Fruit fly (Drosophila melanogaster) whole organism, prepupa: ENCODE data around the gene TrpRS.

ENCODE experiments used
- CG10669 ChIP-seq: fragments of 200-800 bp; sonication (Bioruptor generic); optimal IDR thresholded peaks from 3 replicates; lab custom pipeline; 2018; ENCODE audit warnings: missing biosample characterization, mild to moderate bottlenecking, missing genetic modification characterization, moderate library complexity
- CG11294 ChIP-seq: fragments of 200-800 bp; sonication (Bioruptor generic); IDR thresholded peaks from 2 replicates; pipeline ENCODE4 v1.3.6; 2022; ENCODE audit warnings: missing biosample characterization, missing genetic modification characterization
- CG11762 ChIP-seq: fragments of 200-800 bp; sonication (Bioruptor generic); optimal IDR thresholded peaks from 3 replicates; lab custom pipeline; 2016; ENCODE audit warnings: missing biosample characterization, missing genetic modification characterization; ENCODE audit not compliant: insufficient read depth
- CG11902 ChIP-seq: fragments of 200-800 bp; sonication (Bioruptor generic); optimal IDR thresholded peaks from 3 replicates; lab custom pipeline; 2016; ENCODE audit warnings: missing biosample characterization, missing genetic modification characterization
- CG1621 ChIP-seq: fragments of 200-800 bp; sonication (Bioruptor generic); optimal IDR thresholded peaks from 3 replicates; lab custom pipeline; 2018; ENCODE audit warnings: missing biosample characterization, mild to moderate bottlenecking, missing genetic modification characterization
- CG16779 ChIP-seq: fragments of 200-800 bp; sonication (Bioruptor generic); optimal IDR thresholded peaks from 3 replicates; lab custom pipeline; 2017; ENCODE audit warnings: missing biosample characterization, mild to moderate bottlenecking, missing genetic modification characterization
- CG31627 ChIP-seq: fragments of 200-800 bp; sonication (Bioruptor generic); optimal IDR thresholded peaks from 3 replicates; lab custom pipeline; 2016; ENCODE audit warnings: missing biosample characterization, missing genetic modification characterization
- CG4318 ChIP-seq: fragments of 200-800 bp; sonication (Bioruptor generic); optimal IDR thresholded peaks from 3 replicates; lab custom pipeline; 2017; ENCODE audit warnings: missing biosample characterization, mild to moderate bottlenecking, missing genetic modification characterization
- CG6163 ChIP-seq: fragments of 200-800 bp; sonication (Bioruptor generic); IDR thresholded peaks from 3 replicates; pipeline ENCODE4 v1.3.6; 2022; ENCODE audit warnings: missing biosample characterization, missing genetic modification characterization
- CG6276 ChIP-seq: fragments of 200-800 bp; sonication (Bioruptor generic); optimal IDR thresholded peaks from 2 replicates; lab custom pipeline; 2017; ENCODE audit warnings: missing biosample characterization, mild to moderate bottlenecking, missing genetic modification characterization
- CG6792 ChIP-seq: fragments of 200-800 bp; sonication (Bioruptor generic); optimal IDR thresholded peaks from 3 replicates; lab custom pipeline; 2016; ENCODE audit warnings: missing biosample characterization, missing genetic modification characterization
- CG8119 ChIP-seq: fragments of 200-800 bp; sonication (Bioruptor generic); IDR thresholded peaks from 3 replicates; pipeline ENCODE4 v1.3.6; 2022; ENCODE audit warnings: missing biosample characterization, missing genetic modification characterization
- CG8319 ChIP-seq: fragments of 200-800 bp; sonication (Bioruptor generic); optimal IDR thresholded peaks from 3 replicates; lab custom pipeline; 2016; ENCODE audit warnings: missing biosample characterization, missing genetic modification characterization
- CG8632 ChIP-seq: fragments of 200-800 bp; sonication (Bioruptor generic); optimal IDR thresholded peaks from 3 replicates; lab custom pipeline; 2016; ENCODE audit warnings: missing biosample characterization, missing genetic modification characterization
- Eip75B ChIP-seq: fragments of 200-800 bp; sonication (Bioruptor generic); optimal IDR thresholded peaks from 3 replicates; lab custom pipeline; 2016; ENCODE audit warnings: missing biosample characterization, missing genetic modification characterization
- Eip93F ChIP-seq: fragments of 200-800 bp; sonication (Bioruptor generic); optimal IDR thresholded peaks from 2 replicates; lab custom pipeline; 2016; ENCODE audit warnings: missing biosample characterization, mild to moderate bottlenecking, missing genetic modification characterization
- Ets21C ChIP-seq: fragments of 200-800 bp; sonication (Bioruptor generic); optimal IDR thresholded peaks from 3 replicates; lab custom pipeline; 2016; ENCODE audit warnings: missing biosample characterization, missing genetic modification characterization
- Ets96B ChIP-seq: fragments of 200-800 bp; optimal IDR thresholded peaks from 2 replicates; lab custom pipeline; 2019; ENCODE audit warnings: missing biosample characterization, mild to moderate bottlenecking, missing genetic modification characterization, moderate library complexity
- Hr38 ChIP-seq: sonication (Bioruptor generic); optimal IDR thresholded peaks from 2 replicates; lab custom pipeline; 2016; ENCODE audit warnings: missing biosample characterization, missing genetic modification characterization
- Hr39 ChIP-seq: fragments of 200-800 bp; sonication (Bioruptor generic); optimal IDR thresholded peaks from 2 replicates; lab custom pipeline; 2016; ENCODE audit warnings: missing biosample characterization, missing genetic modification characterization
- Hr4 ChIP-seq: fragments of 200-800 bp; sonication (Bioruptor generic); optimal IDR thresholded peaks from 3 replicates; lab custom pipeline; 2016; ENCODE audit warnings: missing biosample characterization, missing genetic modification characterization
- Lpt ChIP-seq: fragments of 200-800 bp; sonication (Bioruptor generic); optimal IDR thresholded peaks from 3 replicates; lab custom pipeline; 2016; ENCODE audit warnings: missing biosample characterization, missing genetic modification characterization
- Met ChIP-seq: fragments of 200-800 bp; sonication (Bioruptor generic); optimal IDR thresholded peaks from 3 replicates; lab custom pipeline; 2016; ENCODE audit warnings: missing biosample characterization, missing genetic modification characterization
- OdsH ChIP-seq: fragments of 200-800 bp; sonication (Bioruptor generic); optimal IDR thresholded peaks from 3 replicates; lab custom pipeline; 2016; ENCODE audit warnings: missing biosample characterization, missing genetic modification characterization
- Smox ChIP-seq: fragments of 200-800 bp; sonication (Bioruptor generic); optimal IDR thresholded peaks from 3 replicates; lab custom pipeline; 2016; ENCODE audit warnings: missing biosample characterization, missing genetic modification characterization
- Sox102F ChIP-seq: fragments of 200-800 bp; sonication (Bioruptor generic); optimal IDR thresholded peaks from 2 replicates; lab custom pipeline; 2016; ENCODE audit warnings: missing biosample characterization, mild to moderate bottlenecking, missing genetic modification characterization
- Sox14 ChIP-seq: fragments of 200-800 bp; sonication (Bioruptor generic); optimal IDR thresholded peaks from 3 replicates; lab custom pipeline; 2016; ENCODE audit warnings: missing biosample characterization, missing genetic modification characterization
- Sox15 ChIP-seq: fragments of 200-800 bp; sonication (Bioruptor generic); optimal IDR thresholded peaks from 3 replicates; lab custom pipeline; 2016; ENCODE audit warnings: missing biosample characterization, missing genetic modification characterization
- achi ChIP-seq: fragments of 200-800 bp; sonication (Bioruptor generic); optimal IDR thresholded peaks from 3 replicates; lab custom pipeline; 2016; ENCODE audit warnings: missing biosample characterization, missing genetic modification characterization
- acj6 ChIP-seq: fragments of 200-800 bp; sonication (Bioruptor generic); optimal IDR thresholded peaks from 3 replicates; lab custom pipeline; 2016; ENCODE audit warnings: missing biosample characterization, missing genetic modification characterization
- cyc ChIP-seq: fragments of 200-800 bp; sonication (Bioruptor generic); optimal IDR thresholded peaks from 3 replicates; lab custom pipeline; 2016; ENCODE audit warnings: missing biosample characterization, missing genetic modification characterization
- dsx ChIP-seq: fragments of 200-800 bp; optimal IDR thresholded peaks from 3 replicates; lab custom pipeline; 2019; ENCODE audit warnings: missing biosample characterization, mild to moderate bottlenecking, missing genetic modification characterization, moderate library complexity; ENCODE audit not compliant: poor library complexity, severe bottlenecking
- esn ChIP-seq: fragments of 200-800 bp; sonication (Bioruptor generic); optimal IDR thresholded peaks from 2 replicates; lab custom pipeline; 2016; ENCODE audit warnings: missing biosample characterization, mild to moderate bottlenecking, missing genetic modification characterization, moderate library complexity
- fd85E ChIP-seq: fragments of 200-800 bp; sonication (Bioruptor generic); optimal IDR thresholded peaks from 3 replicates; lab custom pipeline; 2016; ENCODE audit warnings: missing biosample characterization, missing genetic modification characterization
- fkh ChIP-seq: fragments of 200-800 bp; sonication (Bioruptor generic); optimal IDR thresholded peaks from 3 replicates; lab custom pipeline; 2017; ENCODE audit warnings: missing biosample characterization, mild to moderate bottlenecking, missing genetic modification characterization, moderate library complexity
- net ChIP-seq: fragments of 200-800 bp; sonication (Bioruptor generic); optimal IDR thresholded peaks from 3 replicates; lab custom pipeline; 2016; ENCODE audit warnings: missing biosample characterization, missing genetic modification characterization
- pdm3 ChIP-seq: fragments of 200-800 bp; sonication (Bioruptor generic); optimal IDR thresholded peaks from 3 replicates; lab custom pipeline; 2016; ENCODE audit warnings: missing biosample characterization, missing genetic modification characterization
- salr ChIP-seq, 2 experiments: fragments of 200-800 bp; sonication (Bioruptor generic); optimal IDR thresholded peaks; 3 replicates each; lab custom pipeline; 2016 to 2018; ENCODE audit warnings: missing biosample characterization in 2 of 2, missing genetic modification characterization in 2 of 2, mild to moderate bottlenecking in 1 of 2
- ss ChIP-seq, 2 experiments: fragments of 200-800 bp; sonication (Bioruptor generic); optimal IDR thresholded peaks; 2 replicates in 1 of 2; 3 replicates in 1 of 2; lab custom pipeline; 2017 to 2018; ENCODE audit warnings: mild to moderate bottlenecking in 2 of 2, missing biosample characterization in 2 of 2, missing genetic modification characterization in 2 of 2, moderate library complexity in 1 of 2
- svp ChIP-seq: fragments of 200-800 bp; sonication (Bioruptor generic); peaks from one replicate; lab custom pipeline; 2016; ENCODE audit warnings: missing biosample characterization, missing genetic modification characterization
- topi ChIP-seq: fragments of 200-800 bp; sonication (Bioruptor generic); optimal IDR thresholded peaks from 3 replicates; lab custom pipeline; 2016; ENCODE audit warnings: missing biosample characterization, missing genetic modification characterization
- vri ChIP-seq: fragments of 200-800 bp; sonication (Bioruptor generic); optimal IDR thresholded peaks from 3 replicates; lab custom pipeline; 2016; ENCODE audit warnings: missing biosample characterization, mild to moderate bottlenecking, missing genetic modification characterization

The TrpRS gene

DNA sequence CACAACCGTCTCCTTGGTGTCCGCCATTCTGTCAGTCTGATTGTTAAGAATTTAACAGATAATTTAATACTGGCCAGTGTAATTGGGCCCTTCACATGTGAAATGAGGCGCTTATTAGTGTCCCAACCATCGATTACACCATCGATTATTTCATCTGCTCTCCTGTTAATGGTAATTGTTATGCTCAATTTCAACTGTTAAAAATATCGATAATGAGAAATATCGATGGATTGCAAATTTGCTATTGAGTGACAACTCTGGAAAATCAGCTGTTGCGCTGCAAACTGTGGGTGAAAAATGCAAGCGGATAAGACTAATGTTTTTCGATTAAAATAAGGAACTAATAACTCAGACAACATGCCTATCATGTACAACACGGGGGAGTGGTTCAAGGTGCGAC, at the start of gene TrpRS, which contains the start of gene Vps16A:
Gene TrpRS (minus strand): TSS at position 140 of the 400 bp plus-strand sequence.
Gene Vps16A (plus strand): TSS at position 255 of the 400 bp plus-strand sequence.
- TF ChIP-seq Met (GFP tag; lab: Kevin White, UChicago) (no peak), Hr38 (GFP tag; lab: Kevin White, UChicago) (no peak), Lpt (GFP tag; lab: Kevin White, UChicago) (no peak), svp (no peak), CG8632 (GFP tag; lab: Kevin White, UChicago) (no peak), topi (GFP tag; lab: Kevin White, UChicago) (no peak), CG16779 (no peak), CG11762 (GFP tag; lab: Kevin White, UChicago) (no peak), pdm3 (GFP tag; lab: Kevin White, UChicago) (no peak), Eip93F (no peak), CG1621 (no peak), acj6 (GFP tag; lab: Kevin White, UChicago) (no peak), OdsH (GFP tag; lab: Kevin White, UChicago) (no peak), Smox (GFP tag; lab: Kevin White, UChicago) (no peak), vri (GFP tag; lab: Kevin White, UChicago) (no peak), CG6792 (GFP tag; lab: Kevin White, UChicago) (no peak), salr (GFP tag; optimal IDR thresholded peaks at IDR 0.05; lab: Kevin White, UChicago) (no peak), achi (GFP tag; lab: Kevin White, UChicago) (no peak), fd85E (GFP tag; lab: Kevin White, UChicago) (no peak)

DNA sequence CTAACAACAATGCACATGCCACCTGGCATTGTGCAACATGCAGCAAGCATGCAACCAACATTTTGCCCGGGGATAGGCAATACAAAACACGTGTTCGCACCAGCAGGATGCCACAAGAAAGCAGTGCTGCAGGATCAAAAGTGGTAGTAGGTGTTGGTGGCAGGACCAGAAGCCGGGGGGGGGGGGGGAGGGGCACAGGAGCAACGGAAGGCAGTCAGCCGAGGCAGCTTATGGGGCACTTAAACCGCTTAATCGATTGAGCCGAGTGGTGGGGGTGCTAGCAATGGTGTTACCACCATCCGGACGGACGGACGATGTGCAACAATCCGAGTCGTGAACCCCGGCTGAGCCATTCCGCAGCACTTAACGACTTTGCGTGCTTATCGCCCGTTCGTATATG, 30.5 kb upstream of the TrpRS start:
- TF ChIP-seq cyc (GFP tag; lab: Kevin White, UChicago) = no peak
- TF ChIP-seq Sox102F (GFP tag; lab: Kevin White, UChicago) = no peak
- TF ChIP-seq dsx = no peak
- TF ChIP-seq net = no peak
- no peak for TF ChIP-seq CG4318 (GFP tag; lab: Kevin White, UChicago)
- no peak for TF ChIP-seq CG8632 (GFP tag; lab: Kevin White, UChicago)
- TF ChIP-seq CG8319 (GFP tag; lab: Kevin White, UChicago) = no peak
- no peak for TF ChIP-seq Sox15
- TF ChIP-seq Hr4 (GFP tag; lab: Kevin White, UChicago) = no peak
- TF ChIP-seq CG11294 (GFP tag; lab: Robert Waterston, UW) = no peak
- TF ChIP-seq vri (GFP tag; lab: Kevin White, UChicago) = no peak
- no peak for TF ChIP-seq Sox14 (GFP tag; lab: Kevin White, UChicago)
- TF ChIP-seq CG6276 (GFP tag; lab: Kevin White, UChicago) = no peak
- TF ChIP-seq esn (GFP tag; lab: Kevin White, UChicago) = no peak

DNA sequence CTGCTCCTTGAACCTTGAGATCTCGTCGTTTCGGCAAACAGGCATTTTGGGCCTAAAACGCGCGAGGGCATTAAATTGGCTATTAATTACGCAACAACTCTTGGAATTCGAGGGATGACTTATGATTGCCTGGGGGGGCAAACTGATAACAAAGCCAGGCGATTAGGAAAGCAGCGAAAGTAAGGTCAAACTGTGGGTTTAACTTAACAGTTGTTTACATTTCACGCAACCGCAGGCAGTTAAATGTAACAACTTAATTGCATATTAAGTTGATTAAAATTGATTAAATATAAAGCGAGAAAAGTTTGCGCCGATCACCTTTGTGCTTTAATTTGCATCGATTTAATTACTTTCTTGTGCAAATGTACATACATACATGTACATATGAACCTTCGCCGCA, 21.0 kb upstream of the TrpRS start:
- no peak for TF ChIP-seq fkh (GFP tag; lab: Kevin White, UChicago)
- TF ChIP-seq ss (GFP tag; optimal IDR thresholded peaks at IDR 0.05; lab: Kevin White, UChicago) = no peak
- no peak for TF ChIP-seq Met (GFP tag; lab: Kevin White, UChicago)
- no peak for TF ChIP-seq topi (GFP tag; lab: Kevin White, UChicago)
- TF ChIP-seq CG11902 (GFP tag; lab: Kevin White, UChicago) = no peak
- TF ChIP-seq Eip93F = no peak
- no peak for TF ChIP-seq Ets21C
- TF ChIP-seq CG8119 (GFP tag; lab: Robert Waterston, UW) = no peak

DNA sequence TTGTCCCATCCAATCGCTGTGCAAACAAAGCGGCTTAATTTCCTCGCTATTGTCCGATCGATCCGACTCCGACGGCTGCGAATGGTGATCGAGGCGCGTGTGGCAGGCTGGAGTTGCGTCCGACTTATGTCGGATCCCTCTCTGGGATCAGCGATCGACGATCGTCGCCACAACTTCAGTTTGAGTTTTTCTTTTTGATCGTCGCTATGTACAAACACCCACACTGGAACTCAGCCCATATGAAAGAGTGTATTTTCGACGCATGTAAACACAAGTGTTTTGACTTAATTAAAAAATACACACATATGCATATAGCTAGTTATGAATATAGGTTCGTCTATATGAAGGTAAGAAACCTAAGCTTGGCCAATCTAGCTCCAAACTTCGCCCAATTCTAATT, 2.7 kb downstream of the TrpRS start, which contains the start of gene sage:
Gene sage (minus strand): TSS at position 101 of the 400 bp plus-strand sequence.
- TF ChIP-seq Eip75B (GFP tag; lab: Kevin White, UChicago) (no peak), CG8319 (GFP tag; lab: Kevin White, UChicago) (no peak), dsx (no peak), CG10669 (GFP tag; lab: Kevin White, UChicago) (no peak), topi (GFP tag; lab: Kevin White, UChicago) (no peak), Ets96B (tag; lab: Kevin White, UChicago) (no peak), CG6163 (GFP tag; lab: Robert Waterston, UW) (no peak), fkh (GFP tag; lab: Kevin White, UChicago) (no peak), Hr39 (GFP tag; lab: Kevin White, UChicago) (no peak), CG31627 (GFP tag; lab: Kevin White, UChicago) (no peak)
